Worm (Caenorhabditis elegans) whole organism, L3 larva: ENCODE results near the gene R06F6.14.
A peak's percentile ranks its signal among the peaks of the same experiment; 100 is the strongest.

Experiments used
- R02D3.7 ChIP-seq: fragments of 150-350 bp; optimal IDR thresholded peaks from 2 replicates; lab custom pipeline; 2014; ENCODE audit warnings: missing biosample characterization, missing genetic modification characterization
- ceh-16 ChIP-seq: sonication (generic microtip); optimal IDR thresholded peaks from 2 replicates; lab custom pipeline; 2017; ENCODE audit warnings: missing biosample characterization, missing genetic modification characterization
- ceh-28 ChIP-seq: fragments of 150-350 bp; optimal IDR thresholded peaks from 2 replicates; lab custom pipeline; 2014; ENCODE audit warnings: missing biosample characterization, missing genetic modification reagents, missing genetic modification characterization
- ceh-9 ChIP-seq: sonication (generic microtip); optimal IDR thresholded peaks from 2 replicates; lab custom pipeline; 2018; ENCODE audit warnings: missing biosample characterization, missing genetic modification characterization
- egl-27 ChIP-seq: sonication (generic microtip); optimal IDR thresholded peaks from 4 replicates; lab custom pipeline; 2017; ENCODE audit warnings: missing biosample characterization, missing genetic modification reagents, missing genetic modification characterization
- egl-5 ChIP-seq: fragments of 150-350 bp; optimal IDR thresholded peaks from 2 replicates; lab custom pipeline; 2017; ENCODE audit warnings: missing biosample characterization, missing genetic modification reagents, missing genetic modification characterization, inconsistent platforms
- elt-1 ChIP-seq: fragments of 150-350 bp; optimal IDR thresholded peaks from 2 replicates; lab custom pipeline; 2014; ENCODE audit warnings: missing biosample characterization, missing genetic modification characterization
- elt-3 ChIP-seq, 3 experiments: fragments of 150-350 bp in 1 of 3; sonication (generic microtip) in 2 of 3; optimal IDR thresholded peaks; 2 replicates in 2 of 3; 4 replicates in 1 of 3; lab custom pipeline; 2014 to 2017; ENCODE audit warnings: missing biosample characterization in 3 of 3, missing genetic modification characterization in 3 of 3
- eor-1 ChIP-seq, 2 experiments: fragments of 150-350 bp; optimal IDR thresholded peaks; 2 replicates each; lab custom pipeline; 2014 to 2018; ENCODE audit warnings: missing biosample characterization in 2 of 2, missing genetic modification characterization in 2 of 2
- fkh-10 ChIP-seq: sonication (generic microtip); optimal IDR thresholded peaks from 2 replicates; lab custom pipeline; 2017; ENCODE audit warnings: missing biosample characterization, missing genetic modification reagents, missing genetic modification characterization
- fkh-2 ChIP-seq: fragments of 150-350 bp; optimal IDR thresholded peaks from 2 replicates; lab custom pipeline; 2014; ENCODE audit warnings: missing biosample characterization, missing genetic modification reagents, missing genetic modification characterization
- fos-1 ChIP-seq: fragments of 150-350 bp; optimal IDR thresholded peaks from 2 replicates; lab custom pipeline; 2014; ENCODE audit warnings: missing biosample characterization, missing genetic modification characterization
- hmg-11 ChIP-seq: sonication (generic microtip); optimal IDR thresholded peaks from 2 replicates; lab custom pipeline; 2016; ENCODE audit warnings: missing genetic modification characterization, missing compliant biosample characterization
- jun-1 ChIP-seq: fragments of 150-350 bp; optimal IDR thresholded peaks from 2 replicates; lab custom pipeline; 2014; ENCODE audit warnings: missing biosample characterization, missing genetic modification reagents, missing genetic modification characterization
- lin-15B ChIP-seq: fragments of 150-350 bp; optimal IDR thresholded peaks from 2 replicates; lab custom pipeline; 2014; ENCODE audit warnings: missing biosample characterization, missing genetic modification characterization
- lin-39 ChIP-seq: fragments of 150-350 bp; optimal IDR thresholded peaks from 2 replicates; lab custom pipeline; 2018; ENCODE audit warnings: missing biosample characterization, missing genetic modification reagents, missing genetic modification characterization
- lsy-12 ChIP-seq: sonication (generic microtip); optimal IDR thresholded peaks from 2 replicates; lab custom pipeline; 2016; ENCODE audit warnings: mild to moderate bottlenecking, missing genetic modification characterization, missing compliant biosample characterization
- mdl-1 ChIP-seq: fragments of 150-350 bp; optimal IDR thresholded peaks from 2 replicates; lab custom pipeline; 2014; ENCODE audit warnings: missing biosample characterization, missing genetic modification characterization
- mml-1 ChIP-seq: fragments of 150-350 bp; sonication (generic microtip); optimal IDR thresholded peaks from 3 replicates; lab custom pipeline; 2014; ENCODE audit warnings: missing biosample characterization, missing genetic modification characterization
- nfya-1 ChIP-seq: sonication (generic microtip); optimal IDR thresholded peaks from 2 replicates; lab custom pipeline; 2017; ENCODE audit warnings: missing genetic modification characterization, mild to moderate bottlenecking, missing compliant biosample characterization, antibody characterized with exemption, moderate library complexity; ENCODE audit not compliant: insufficient read depth
- nhr-12 ChIP-seq: fragments of 150-350 bp; optimal IDR thresholded peaks from 2 replicates; lab custom pipeline; 2014; ENCODE audit warnings: missing biosample characterization, missing genetic modification characterization
- nhr-23 ChIP-seq: fragments of 150-350 bp; optimal IDR thresholded peaks from 2 replicates; lab custom pipeline; 2014; ENCODE audit warnings: missing biosample characterization, missing genetic modification reagents, missing genetic modification characterization
- nhr-25 ChIP-seq: sonication (generic microtip); optimal IDR thresholded peaks from 2 replicates; lab custom pipeline; 2017; ENCODE audit warnings: missing biosample characterization, missing genetic modification characterization
- nhr-28 ChIP-seq: fragments of 150-350 bp; optimal IDR thresholded peaks from 2 replicates; lab custom pipeline; 2014; ENCODE audit warnings: missing biosample characterization, missing genetic modification characterization
- nhr-43 ChIP-seq: sonication (generic microtip); optimal IDR thresholded peaks from 2 replicates; lab custom pipeline; 2016; ENCODE audit warnings: mild to moderate bottlenecking, missing genetic modification characterization, missing compliant biosample characterization; ENCODE audit not compliant: poor library complexity, severe bottlenecking
- nhr-76 ChIP-seq: fragments of 150-350 bp; sonication (generic microtip); optimal IDR thresholded peaks from 5 replicates; lab custom pipeline; 2014; ENCODE audit warnings: missing biosample characterization, missing genetic modification characterization
- nhr-77 ChIP-seq: fragments of 150-350 bp; optimal IDR thresholded peaks from 2 replicates; lab custom pipeline; 2014; ENCODE audit warnings: missing biosample characterization, missing genetic modification characterization
- pha-4 ChIP-seq: fragments of 150-350 bp; optimal IDR thresholded peaks from 2 replicates; lab custom pipeline; 2014; ENCODE audit warnings: missing biosample characterization, missing genetic modification reagents, missing genetic modification characterization
- sea-2 ChIP-seq: fragments of 150-350 bp; sonication (generic microtip); optimal IDR thresholded peaks from 4 replicates; lab custom pipeline; 2014; ENCODE audit warnings: missing biosample characterization, missing genetic modification reagents, missing genetic modification characterization
- snpc-4 ChIP-seq: fragments of 150-350 bp; optimal IDR thresholded peaks from 2 replicates; lab custom pipeline; 2014; ENCODE audit warnings: missing biosample characterization, missing genetic modification characterization
- unc-39 ChIP-seq: sonication (generic microtip); optimal IDR thresholded peaks from 4 replicates; lab custom pipeline; 2017; ENCODE audit warnings: missing biosample characterization, missing genetic modification characterization
- zag-1 ChIP-seq: fragments of 150-350 bp; optimal IDR thresholded peaks from 2 replicates; lab custom pipeline; 2014; ENCODE audit warnings: missing biosample characterization, missing genetic modification characterization
- ztf-11 ChIP-seq: fragments of 150-350 bp; optimal IDR thresholded peaks from 2 replicates; lab custom pipeline; 2014; ENCODE audit warnings: missing biosample characterization, missing genetic modification characterization
- ztf-4 ChIP-seq: fragments of 150-350 bp; optimal IDR thresholded peaks from 2 replicates; lab custom pipeline; 2014; ENCODE audit warnings: missing biosample characterization, missing genetic modification characterization

The R06F6.14 gene

ce11 chrII:10766773-10767172, 42.3 kb upstream of the R06F6.14 start:
- TF ChIP-seq ztf-4 (tag; lab: Kevin White, UChicago): no peak
- TF ChIP-seq nhr-77 (tag; lab: Kevin White, UChicago): no peak
- no peak for TF ChIP-seq lin-15B (tag; lab: Kevin White, UChicago)
- TF ChIP-seq nhr-76: no peak
- TF ChIP-seq eor-1 (tag; optimal IDR thresholded peaks at IDR 0.05; lab: Kevin White, UChicago): no peak
- no peak for TF ChIP-seq ceh-9 (tag; lab: Kevin White, UChicago)
- no peak for TF ChIP-seq snpc-4 (tag; lab: Kevin White, UChicago)
- no peak for TF ChIP-seq nhr-23 (tag; lab: Kevin White, UChicago)
- TF ChIP-seq zag-1 (tag; lab: Kevin White, UChicago): no peak
- no peak for TF ChIP-seq mml-1 (tag; lab: Kevin White, UChicago)
- no peak for TF ChIP-seq ceh-28 (tag; lab: Kevin White, UChicago)
- no peak for TF ChIP-seq nhr-25
- TF ChIP-seq nfya-1 (tag; lab: Kevin White, UChicago): no peak
- TF ChIP-seq, all 47 proteins: peak for 0

- TF ChIP-seq lin-39 (tag; lab: Kevin White, UChicago) (no peak), egl-5 (tag; lab: Kevin White, UChicago) (no peak), fkh-2 (tag; lab: Kevin White, UChicago) (no peak), ztf-11 (no peak), jun-1 (tag; lab: Kevin White, UChicago) (no peak), hmg-11 (no peak), pha-4 (no peak), zag-1 (tag; lab: Kevin White, UChicago) (no peak), elt-1 (no peak), nhr-23 (tag; lab: Kevin White, UChicago) (no peak), ceh-9 (tag; lab: Kevin White, UChicago) (no peak), eor-1 (tag; optimal IDR thresholded peaks at IDR 0.05; lab: Kevin White, UChicago) (no peak), fkh-10 (GFP tag; lab: Kevin White, UChicago) (no peak), ceh-16 (tag; lab: Kevin White, UChicago) (no peak), nhr-76 (no peak), ztf-4 (tag; lab: Kevin White, UChicago) (no peak), R02D3.7 (no peak), lsy-12 (tag; lab: Kevin White, UChicago) (no peak), mdl-1 (tag; lab: Kevin White, UChicago) (no peak)
Observed at ce11 chrII:10767977-10768376, 41.1 kb upstream of the R06F6.14 start.

- no peak for TF ChIP-seq fos-1 (tag; lab: Kevin White, UChicago)
- TF ChIP-seq fkh-2 (tag; lab: Kevin White, UChicago): no peak
- TF ChIP-seq nhr-28 (tag; lab: Kevin White, UChicago): no peak
- TF ChIP-seq lin-39 (tag; lab: Kevin White, UChicago): no peak
- TF ChIP-seq elt-3 (tag; optimal IDR thresholded peaks at IDR 0.05; lab: Kevin White, UChicago): no peak
- TF ChIP-seq fkh-10 (GFP tag; lab: Kevin White, UChicago): peak; percentile 79
- TF ChIP-seq sea-2 (GFP tag; lab: Kevin White, UChicago): no peak
Observed at ce11 chrII:10769291-10769690, 39.8 kb upstream of the R06F6.14 start.

- TF ChIP-seq nhr-23 (tag; lab: Kevin White, UChicago) (no peak), hmg-11 (no peak), unc-39 (no peak), ceh-16 (tag; lab: Kevin White, UChicago) (no peak), nhr-43 (tag; lab: Kevin White, UChicago) (no peak), elt-1 (no peak), ztf-11 (no peak), egl-27 (tag; lab: Kevin White, UChicago) (no peak), pha-4 (no peak), mml-1 (tag; lab: Kevin White, UChicago) (no peak), nhr-12 (no peak)
Observed at ce11 chrII:10778026-10778425, 31.1 kb upstream of the R06F6.14 start, which contains the start of gene mpz-1. mpz-1 (minus strand) TSS chrII:10778126.
